Fruit fly (Drosophila melanogaster) whole organism, wandering third instar larva: ENCODE data around the gene Cp190.

ENCODE experiments used
- CG32264 ChIP-seq: fragments of 200-800 bp; sonication (Bioruptor generic); optimal IDR thresholded peaks from 2 replicates; lab custom pipeline; 2016; ENCODE audit warnings: missing biosample characterization, missing genetic modification characterization
- Hnf4 ChIP-seq: fragments of 200-800 bp; sonication (Bioruptor generic); optimal IDR thresholded peaks from 2 replicates; lab custom pipeline; 2016; ENCODE audit warnings: missing biosample characterization, mild to moderate bottlenecking, missing genetic modification characterization
- Hr78 ChIP-seq: fragments of >200 bp; optimal IDR thresholded peaks from 2 replicates; lab custom pipeline; 2017; ENCODE audit warnings: missing biosample characterization, missing genetic modification characterization
- Mio ChIP-seq: sonication (Bioruptor generic); optimal IDR thresholded peaks from 2 replicates; lab custom pipeline; 2016; ENCODE audit warnings: missing biosample characterization, missing genetic modification characterization
- OdsH ChIP-seq: fragments of 200-800 bp; sonication (Bioruptor generic); optimal IDR thresholded peaks from 2 replicates; lab custom pipeline; 2016; ENCODE audit warnings: missing biosample characterization, mild to moderate bottlenecking, missing genetic modification characterization
- Vsx2 ChIP-seq: fragments of 200-300, 225-300 bp; sonication (Bioruptor generic); optimal IDR thresholded peaks from 2 replicates; lab custom pipeline; 2018; ENCODE audit warnings: missing biosample characterization, missing genetic modification characterization; ENCODE audit not compliant: partially characterized antibody
- brk ChIP-seq: fragments of 200-800 bp; sonication (Bioruptor generic); optimal IDR thresholded peaks from 2 replicates; lab custom pipeline; 2016; ENCODE audit warnings: missing biosample characterization, mild to moderate bottlenecking, missing genetic modification characterization
- dl ChIP-seq, 2 experiments: fragments of 175-275, 200-275 bp in 1 of 2; fragments of 200-275 bp in 1 of 2; sonication (Bioruptor generic); optimal IDR thresholded peaks; lab custom pipeline; 2018; ENCODE audit warnings: mild to moderate bottlenecking in 2 of 2, missing biosample characterization in 2 of 2, missing genetic modification characterization in 2 of 2, moderate library complexity in 2 of 2; ENCODE audit not compliant: partially characterized antibody in 2 of 2, insufficient read depth in 1 of 2
- dmrt93B ChIP-seq: fragments of 200-800 bp; sonication (Bioruptor generic); optimal IDR thresholded peaks from 2 replicates; lab custom pipeline; 2018; ENCODE audit warnings: missing biosample characterization, mild to moderate bottlenecking, missing genetic modification characterization
- foxo ChIP-seq, 2 experiments: fragments of 200-800 bp; sonication (Bioruptor generic); optimal IDR thresholded peaks; 2 replicates in 1 of 2; 3 replicates in 1 of 2; lab custom pipeline; 2016 to 2017; ENCODE audit warnings: missing biosample characterization in 2 of 2, missing genetic modification characterization in 2 of 2
- fru ChIP-seq: fragments of 200-800 bp; sonication (Bioruptor generic); optimal IDR thresholded peaks from 3 replicates; lab custom pipeline; 2016; ENCODE audit warnings: missing biosample characterization, mild to moderate bottlenecking, missing genetic modification characterization
- h ChIP-seq: fragments of 200-800 bp; sonication (Bioruptor generic); optimal IDR thresholded peaks from 3 replicates; lab custom pipeline; 2016; ENCODE audit warnings: missing biosample characterization, mild to moderate bottlenecking, missing genetic modification characterization
- jim ChIP-seq: fragments of 175-275, 200-325 bp; sonication (Bioruptor generic); optimal IDR thresholded peaks from 2 replicates; lab custom pipeline; 2016; ENCODE audit warnings: missing biosample characterization, mild to moderate bottlenecking, missing genetic modification characterization
- sage ChIP-seq: fragments of 200-800 bp; sonication (Bioruptor generic); optimal IDR thresholded peaks from 2 replicates; lab custom pipeline; 2016; ENCODE audit warnings: missing biosample characterization, mild to moderate bottlenecking, missing genetic modification characterization

- TF ChIP-seq Hnf4 = no peak
- no peak for TF ChIP-seq dl (GFP tag; optimal IDR thresholded peaks at IDR 0.05; lab: Kevin White, UChicago; ENCODE audit: insufficient read depth in 1 of 2, partially characterized antibody in 2 of 2)
- TF ChIP-seq dmrt93B (GFP tag; lab: Kevin White, UChicago) = no peak
- TF ChIP-seq Hr78 (GFP tag; lab: Kevin White, UChicago) = no peak
- no peak for TF ChIP-seq sage (GFP tag; lab: Kevin White, UChicago)
- no peak for TF ChIP-seq CG32264
- no peak for TF ChIP-seq jim (GFP tag; lab: Kevin White, UChicago)
- no peak for TF ChIP-seq foxo (GFP tag; optimal IDR thresholded peaks at IDR 0.05; lab: Kevin White, UChicago)
- TF ChIP-seq Vsx2 = no peak
- no peak for TF ChIP-seq h
- no peak for TF ChIP-seq Mio (GFP tag; lab: Kevin White, UChicago)
- no peak for TF ChIP-seq fru (GFP tag; lab: Kevin White, UChicago)
- no peak for TF ChIP-seq OdsH (GFP tag; lab: Kevin White, UChicago)
- no peak for TF ChIP-seq brk (GFP tag; lab: Kevin White, UChicago)
Measured at dm6 chr3R:15231635-15232138, 43.4 kb downstream of the Cp190 start.
